Fruit fly (Drosophila melanogaster): ENCODE measurements around the gene Smr.
A peak's percentile ranks its signal among the peaks of the same experiment; 100 is the strongest.

Gene Smr

DNA sequence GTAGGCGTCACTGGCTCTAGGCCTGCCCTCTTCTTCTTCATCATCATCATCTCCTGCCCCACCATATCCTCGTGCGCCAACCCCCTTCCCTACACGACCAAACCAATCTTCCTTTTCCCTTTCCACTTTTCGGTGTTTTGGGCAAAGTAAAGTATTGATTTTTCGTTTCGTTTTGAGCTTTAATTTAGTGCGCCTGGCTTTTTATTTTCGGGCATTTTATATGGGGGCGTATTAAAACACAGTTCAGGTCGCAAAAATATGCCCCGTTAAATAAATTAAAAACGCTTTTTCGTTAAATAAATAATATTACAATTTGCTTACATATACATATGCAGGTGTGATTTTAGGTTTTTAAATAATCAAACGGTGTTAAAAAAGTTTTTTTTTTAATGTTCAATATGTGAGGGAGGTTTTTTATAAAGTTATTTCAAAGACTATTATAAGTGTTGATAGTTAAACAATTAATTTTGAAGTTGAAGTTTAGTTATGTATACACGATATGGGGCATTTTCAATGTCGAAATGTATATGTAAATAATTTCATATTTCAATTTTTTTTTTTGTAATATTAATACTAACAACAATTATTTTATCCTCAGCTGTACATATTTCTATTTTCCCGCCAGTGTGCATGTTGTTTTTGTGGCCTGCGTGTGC, 4.6 kb downstream of the Smr start (continued):
- TF ChIP-seq Rfx (GFP tag; IDR thresholded peaks at IDR 0.05) = peak; percentile 44; the same call in 1 of the 2 replicates
- no peak for TF ChIP-seq CG6175 (GFP tag; IDR thresholded peaks at IDR 0.05)
- no peak; the same call in 1 of the 2 replicates for TF ChIP-seq stc (GFP tag; IDR thresholded peaks at IDR 0.05)
- TF ChIP-seq CG10147 (GFP tag; optimal IDR thresholded peaks at IDR 0.05) = peak; percentile 78
- TF ChIP-seq CG17829 (tag; optimal IDR thresholded peaks at IDR 0.05) = peak; percentile 76
- TF ChIP-seq CG31441 (GFP tag; IDR thresholded peaks at IDR 0.05) = peak; percentile 87
- TF ChIP-seq Stat92E (GFP tag; optimal IDR thresholded peaks at IDR 0.05) = no peak
- TF ChIP-seq wor (GFP tag; IDR thresholded peaks at IDR 0.05) = peak; percentile 37; the same call in 1 of the 2 replicates
- no peak for TF ChIP-seq en (GFP tag; optimal IDR thresholded peaks at IDR 0.05)
- no peak for TF ChIP-seq MTF-1 (GFP tag; optimal IDR thresholded peaks at IDR 0.05; ENCODE audit: borderline replicate concordance)
- no peak for TF ChIP-seq CG1832 (GFP tag; optimal IDR thresholded peaks at IDR 0.05)
- no peak for TF ChIP-seq CG31365 (tag; optimal IDR thresholded peaks at IDR 0.05)
- peak; percentile 20 for TF ChIP-seq trh (GFP tag; optimal IDR thresholded peaks at IDR 0.05)
- TF ChIP-seq trem (tag; optimal IDR thresholded peaks at IDR 0.05) = peak; percentile 35
- no peak for TF ChIP-seq CG16813 (GFP tag; IDR thresholded peaks at IDR 0.05; ENCODE audit: partially characterized antibody)
- no peak for TF ChIP-seq CG7987 (GFP tag; optimal IDR thresholded peaks at IDR 0.05)
- TF ChIP-seq Ada2b (GFP tag; IDR thresholded peaks at IDR 0.05) = 0 out of 2 replicates have a peak, but pooled peaks have one; percentile 25
- peak; percentile 22; the same call in 1 of the 2 replicates for TF ChIP-seq CG31224 (GFP tag; IDR thresholded peaks at IDR 0.05)
- no peak for TF ChIP-seq CG9215 (GFP tag; IDR thresholded peaks at IDR 0.05)
- TF ChIP-seq lmd (GFP tag; IDR thresholded peaks at IDR 0.05) = peak; percentile 52; the same call in 1 of the 2 replicates
- TF ChIP-seq vfl (GFP tag; optimal IDR thresholded peaks at IDR 0.05) = no peak
- TF ChIP-seq CG14667 (GFP tag; IDR thresholded peaks at IDR 0.05) = no peak
- TF ChIP-seq mirr (GFP tag; optimal IDR thresholded peaks at IDR 0.05) = no peak
- TF ChIP-seq sd (tag; optimal IDR thresholded peaks at IDR 0.05) = no peak
- peak; percentile 65 for TF ChIP-seq Med (GFP tag)
- TF ChIP-seq ato (GFP tag; IDR thresholded peaks at IDR 0.05; ENCODE audit: partially characterized antibody) = no peak
- TF ChIP-seq CG18599 (GFP tag; optimal IDR thresholded peaks at IDR 0.05) = peak; percentile 69
- TF ChIP-seq sqz (GFP tag; optimal IDR thresholded peaks at IDR 0.05) = no peak
- TF ChIP-seq CG4617 (GFP tag; optimal IDR thresholded peaks at IDR 0.05; ENCODE audit: borderline replicate concordance) = no peak
- no peak for TF ChIP-seq Rx (GFP tag; IDR thresholded peaks at IDR 0.05)
- TF ChIP-seq CG18476 (GFP tag; optimal IDR thresholded peaks at IDR 0.05) = peak; percentile 59
- TF ChIP-seq CG1233 (GFP tag; optimal IDR thresholded peaks at IDR 0.05) = peak; percentile 67
- TF ChIP-seq corto (GFP tag; optimal IDR thresholded peaks at IDR 0.05) = no peak
- TF ChIP-seq lbe (GFP tag; optimal IDR thresholded peaks at IDR 0.05) = no peak
- no peak for TF ChIP-seq tna (GFP tag; IDR thresholded peaks at IDR 0.05; ENCODE audit: partially characterized antibody)
- peak; percentile 45 for TF ChIP-seq kah (GFP tag; optimal IDR thresholded peaks at IDR 0.05)
- no peak for TF ChIP-seq CG4360 (GFP tag; IDR thresholded peaks at IDR 0.05)
- TF ChIP-seq ken (GFP tag; IDR thresholded peaks at IDR 0.05) = no peak
- TF ChIP-seq Hr51 (GFP tag; optimal IDR thresholded peaks at IDR 0.05) = peak in 1 of 2 experiments; percentile 89
- TF ChIP-seq CG14710 (tag; optimal IDR thresholded peaks at IDR 0.05) = peak; percentile 76
- TF ChIP-seq E2f2 (GFP tag; IDR thresholded peaks at IDR 0.05) = peak; percentile 27; the same call in 1 of the 2 replicates
- no peak for TF ChIP-seq fd102C (GFP tag; optimal IDR thresholded peaks at IDR 0.05)
- peak; percentile 81 for TF ChIP-seq grau (tag; optimal IDR thresholded peaks at IDR 0.05)
- peak; percentile 36 for TF ChIP-seq Camta (GFP tag; optimal IDR thresholded peaks at IDR 0.05)
- TF ChIP-seq CG16779 (GFP tag; IDR thresholded peaks at IDR 0.05) = no peak
- no peak for TF ChIP-seq slp2 (GFP tag; optimal IDR thresholded peaks at IDR 0.05)
- TF ChIP-seq sens (GFP tag) = peak; percentile 92
- peak; percentile 73 for TF ChIP-seq CG10209 (GFP tag; optimal IDR thresholded peaks at IDR 0.05)
- TF ChIP-seq CG6813 (GFP tag; optimal IDR thresholded peaks at IDR 0.05) = peak; percentile 70
